Worm (Caenorhabditis elegans): Measurements from ENCODE around the gene C52G5.3.

C52G5.3 gene

DNA sequence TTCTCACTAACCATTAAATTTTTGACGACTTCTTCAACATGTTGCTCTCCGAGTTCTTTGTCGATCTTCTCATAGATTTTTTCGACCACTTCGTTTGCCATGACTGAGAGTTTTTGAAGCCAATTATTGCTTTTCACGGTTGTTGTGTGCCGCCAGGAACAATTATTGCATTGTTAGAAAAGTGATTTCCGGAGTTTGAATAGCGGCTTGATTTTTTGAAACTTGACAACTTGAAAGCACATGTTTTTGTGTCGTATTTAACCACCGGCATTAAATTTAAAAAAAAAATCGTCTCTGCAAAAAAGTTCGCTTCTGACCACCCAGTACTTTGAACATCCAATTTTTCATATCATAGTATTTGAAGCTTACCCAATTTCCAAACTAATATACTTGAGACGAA is at the start of gene C52G5.3:
Gene C52G5.3, minus strand, starts transcription at position 101 of the 400 bp plus-strand sequence.
- TF ChIP-seq him-1 (tag; optimal IDR thresholded peaks at IDR 0.05) = no peak
- no peak for TF ChIP-seq dao-5 (tag; optimal IDR thresholded peaks at IDR 0.05)

- TF ChIP-seq W03F9.2 (tag; optimal IDR thresholded peaks at IDR 0.05) (peak; percentile 8), dao-5 (tag; optimal IDR thresholded peaks at IDR 0.05) (peak; percentile 46), him-1 (tag; optimal IDR thresholded peaks at IDR 0.05) (peak; percentile 60)
Observed at ce11 chrX:12889837-12890449, 44.0 kb upstream of the C52G5.3 start.

DNA sequence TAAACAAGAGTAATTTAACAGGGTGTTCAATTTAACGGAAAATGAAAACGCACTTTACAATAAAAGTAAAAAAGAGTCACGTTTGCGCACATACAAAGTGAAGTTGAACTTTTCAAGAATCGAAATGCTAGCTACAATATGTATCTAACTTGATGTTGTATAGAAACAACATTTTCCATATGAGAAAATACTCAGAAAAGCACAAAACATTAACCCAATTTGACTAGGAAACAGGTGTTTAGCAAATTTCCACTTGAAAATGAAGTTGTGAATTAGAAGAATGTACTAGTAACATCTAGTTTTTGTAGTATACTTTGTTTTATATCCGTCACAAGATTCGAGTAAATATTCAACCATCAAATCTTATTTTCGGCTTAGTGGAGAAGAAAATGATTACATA is 38.9 kb upstream of the C52G5.3 start, which contains the start of gene gpc-1:
Gene gpc-1, minus strand, starts transcription at position 117 of the 400 bp plus-strand sequence.
- TF ChIP-seq him-1 (tag; optimal IDR thresholded peaks at IDR 0.05) (no peak), W03F9.2 (tag; optimal IDR thresholded peaks at IDR 0.05) (no peak), dao-5 (tag; optimal IDR thresholded peaks at IDR 0.05) (no peak)

ce11 chrX:12881174-12881573 is 35.2 kb upstream of the C52G5.3 start:
- TF ChIP-seq W03F9.2 (tag; optimal IDR thresholded peaks at IDR 0.05) (no peak), him-1 (tag; optimal IDR thresholded peaks at IDR 0.05) (no peak), dao-5 (tag; optimal IDR thresholded peaks at IDR 0.05) (no peak)

DNA sequence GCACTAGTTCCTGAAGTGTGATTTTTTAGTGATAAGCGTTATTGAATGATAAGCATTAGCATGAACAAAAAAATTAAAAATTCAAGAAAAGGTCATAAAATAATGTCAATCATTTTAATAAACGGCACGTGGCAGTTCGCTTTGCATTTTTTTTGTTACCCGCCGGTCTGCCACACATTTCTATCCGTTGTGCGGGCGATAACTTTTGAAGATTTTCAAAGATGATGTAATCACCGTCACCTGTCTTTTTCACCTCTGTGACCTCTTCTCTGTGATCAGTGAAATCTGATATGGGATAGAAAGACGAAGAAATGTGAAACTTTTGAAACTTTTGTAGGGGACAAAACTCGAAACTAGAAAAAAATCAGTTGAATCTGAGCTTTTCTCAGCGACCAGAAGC is 32.0 kb upstream of the C52G5.3 start:
- TF ChIP-seq W03F9.2 (tag; optimal IDR thresholded peaks at IDR 0.05) (no peak), dao-5 (tag; optimal IDR thresholded peaks at IDR 0.05) (no peak), him-1 (tag; optimal IDR thresholded peaks at IDR 0.05) (no peak)

- TF ChIP-seq him-1 (tag; optimal IDR thresholded peaks at IDR 0.05) (peak; percentile 16), W03F9.2 (tag; optimal IDR thresholded peaks at IDR 0.05) (no peak)
Observed at ce11 chrX:12876795-12877530, 31.0 kb upstream of the C52G5.3 start, which contains the start of gene bcat-1. TSS of gene bcat-1 (plus strand) at chrX:12877480.

DNA sequence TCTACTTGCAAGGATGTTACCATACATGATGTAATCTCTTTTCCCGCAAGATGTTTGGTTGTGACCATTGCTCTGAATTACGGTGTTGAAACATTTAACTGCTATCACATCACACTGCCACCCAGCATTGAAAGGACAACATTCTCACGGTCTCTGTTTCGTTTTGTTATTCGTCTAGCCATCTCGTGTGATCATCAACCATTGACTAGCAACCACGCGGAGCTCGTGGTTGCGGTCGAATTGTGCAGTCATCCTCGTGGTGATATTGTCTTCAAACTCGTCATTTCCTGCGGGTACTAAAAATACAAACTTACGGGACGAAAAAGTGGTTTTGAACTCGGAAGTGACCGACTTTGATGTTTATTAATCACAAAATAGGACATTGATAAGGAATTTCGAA is 29.7 kb upstream of the C52G5.3 start:
- no peak for TF ChIP-seq W03F9.2 (tag; optimal IDR thresholded peaks at IDR 0.05)
- TF ChIP-seq him-1 (tag; optimal IDR thresholded peaks at IDR 0.05) = no peak

DNA sequence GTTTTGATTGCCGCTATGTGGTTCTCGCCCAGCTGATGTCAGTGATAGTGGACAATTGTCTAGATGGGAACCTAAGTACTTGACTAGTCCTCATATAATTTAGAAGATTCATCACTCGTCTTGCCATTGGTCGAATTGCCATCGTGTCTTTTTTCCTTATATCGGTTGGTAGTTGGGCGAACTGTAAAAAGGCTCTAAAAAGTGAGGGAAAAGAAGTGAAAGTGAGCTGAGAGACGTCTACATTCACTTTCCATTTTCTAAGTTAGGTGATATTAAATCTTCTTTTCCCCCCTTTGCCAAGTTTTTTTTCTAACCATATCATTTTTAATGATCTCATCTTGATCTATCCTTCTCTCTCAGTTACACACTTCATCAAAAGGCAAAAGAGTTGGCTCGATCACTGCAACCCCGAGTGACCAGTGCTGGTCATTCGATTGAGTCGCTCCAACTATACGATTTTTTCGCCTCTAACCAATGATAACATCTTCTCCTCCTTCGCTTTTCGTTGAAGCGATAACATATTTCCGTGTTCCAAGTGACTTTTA is 28.9 kb upstream of the C52G5.3 start:
- TF ChIP-seq W03F9.2 (tag; optimal IDR thresholded peaks at IDR 0.05) = no peak
- TF ChIP-seq dao-5 (tag; optimal IDR thresholded peaks at IDR 0.05) = no peak
- TF ChIP-seq him-1 (tag; optimal IDR thresholded peaks at IDR 0.05) = no peak

ce11 chrX:12873688-12874364 is 27.9 kb upstream of the C52G5.3 start:
- TF ChIP-seq him-1 (tag; optimal IDR thresholded peaks at IDR 0.05) = no peak
- TF ChIP-seq dao-5 (tag; optimal IDR thresholded peaks at IDR 0.05) = no peak
- no peak for TF ChIP-seq W03F9.2 (tag; optimal IDR thresholded peaks at IDR 0.05)

ce11 chrX:12872022-12872888 is 26.3 kb upstream of the C52G5.3 start:
- TF ChIP-seq W03F9.2 (tag; optimal IDR thresholded peaks at IDR 0.05) (no peak), him-1 (tag; optimal IDR thresholded peaks at IDR 0.05) (no peak), dao-5 (tag; optimal IDR thresholded peaks at IDR 0.05) (peak; percentile 48)

ce11 chrX:12869827-12870394 is 24.0 kb upstream of the C52G5.3 start:
- no peak for TF ChIP-seq W03F9.2 (tag; optimal IDR thresholded peaks at IDR 0.05)
- TF ChIP-seq him-1 (tag; optimal IDR thresholded peaks at IDR 0.05) = no peak
- no peak for TF ChIP-seq dao-5 (tag; optimal IDR thresholded peaks at IDR 0.05)

- TF ChIP-seq him-1 (tag; optimal IDR thresholded peaks at IDR 0.05) (no peak), W03F9.2 (tag; optimal IDR thresholded peaks at IDR 0.05) (no peak), dao-5 (tag; optimal IDR thresholded peaks at IDR 0.05) (no peak)
Observed at ce11 chrX:12869412-12869811, 23.5 kb upstream of the C52G5.3 start.

ce11 chrX:12863796-12864195 is 17.9 kb upstream of the C52G5.3 start, which contains the start of gene T14G8.4:
TSS of gene T14G8.4 (minus strand) at chrX:12863896.
- TF ChIP-seq dao-5 (tag; optimal IDR thresholded peaks at IDR 0.05) (no peak), him-1 (tag; optimal IDR thresholded peaks at IDR 0.05) (no peak), W03F9.2 (tag; optimal IDR thresholded peaks at IDR 0.05) (no peak)
